Worm (Caenorhabditis elegans): Measurements from ENCODE around the gene nhr-78.

DNA sequence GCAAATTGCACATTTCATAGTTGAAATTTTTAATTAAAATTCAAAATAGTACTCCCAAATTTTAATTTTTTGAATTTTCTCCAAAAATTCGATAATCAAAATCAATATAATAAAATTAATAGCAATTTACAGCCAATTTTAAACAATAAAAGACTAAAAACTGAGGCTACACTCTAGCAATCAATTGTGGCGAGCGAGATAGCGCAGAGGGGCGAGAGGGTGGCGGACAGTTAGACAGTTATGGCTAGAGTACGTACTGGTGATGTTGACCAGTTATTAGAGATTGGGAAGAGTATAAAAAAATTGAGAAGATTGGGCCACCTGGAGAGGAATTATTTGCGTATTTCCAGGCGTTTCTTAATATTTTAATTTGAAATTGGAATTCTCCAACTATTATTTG, at the start of gene nhr-78:
- TF ChIP-seq cog-1 (tag; optimal IDR thresholded peaks at IDR 0.05): no peak
- TF ChIP-seq flt-1 (GFP tag; IDR thresholded peaks at IDR 0.05): no peak
- no peak for TF ChIP-seq klf-2 (GFP tag; conservative IDR thresholded peaks at IDR 0.05)
- TF ChIP-seq ref-1 (GFP tag; conservative IDR thresholded peaks at IDR 0.05): no peak

All from whole organism, midembryonic.